Fruit fly (Drosophila melanogaster): Measurements from ENCODE around the gene Pmi.

Pmi gene

dm6 chr3L:5810633-5811341, 30.9 kb downstream of the Pmi start, which contains the start of the genes S6k and kri (continued):
- TF ChIP-seq ftz-f1 (GFP tag; optimal IDR thresholded peaks at IDR 0.05) (peak; percentile 87), Kr (GFP tag; optimal IDR thresholded peaks at IDR 0.05) (no peak), az2 (GFP tag; optimal IDR thresholded peaks at IDR 0.05) (no peak), CG30431 (GFP tag; optimal IDR thresholded peaks at IDR 0.05) (no peak), CG12155 (GFP tag; optimal IDR thresholded peaks at IDR 0.05) (no peak), CG8765 (GFP tag; IDR thresholded peaks at IDR 0.05) (peak; percentile 13; the same call in 1 of the 2 replicates), MESR4 (GFP tag; optimal IDR thresholded peaks at IDR 0.05) (peak; percentile 99), kni (GFP tag; optimal IDR thresholded peaks at IDR 0.05) (peak; percentile 24), CG10462 (GFP tag; optimal IDR thresholded peaks at IDR 0.05) (no peak), lmd (GFP tag; IDR thresholded peaks at IDR 0.05) (no peak), CG34422 (GFP tag; IDR thresholded peaks at IDR 0.05) (peak; percentile 38; the same call in 1 of the 3 replicates), pum (GFP tag; optimal IDR thresholded peaks at IDR 0.05) (no peak), CG2129 (GFP tag; IDR thresholded peaks at IDR 0.05; ENCODE audit: partially characterized antibody) (no peak), ara (GFP tag; IDR thresholded peaks at IDR 0.05) (no peak), gro (GFP tag; optimal IDR thresholded peaks at IDR 0.05) (peak; percentile 30), disco-r (GFP tag; optimal IDR thresholded peaks at IDR 0.05) (no peak), NfI (GFP tag; optimal IDR thresholded peaks at IDR 0.05) (no peak), CG6813 (GFP tag; optimal IDR thresholded peaks at IDR 0.05) (no peak), CG11723 (GFP tag; optimal IDR thresholded peaks at IDR 0.05) (no peak), zf30C (GFP tag; optimal IDR thresholded peaks at IDR 0.05) (no peak), CG13624 (GFP tag; optimal IDR thresholded peaks at IDR 0.05) (peak; percentile 32), Fer3 (tag; optimal IDR thresholded peaks at IDR 0.05) (no peak), ci (GFP tag; IDR thresholded peaks at IDR 0.05) (peak; percentile 56), CG34376 (GFP tag; optimal IDR thresholded peaks at IDR 0.05) (peak; percentile 52), Ptx1 (GFP tag; IDR thresholded peaks at IDR 0.05) (no peak), H2.0 (GFP tag; IDR thresholded peaks at IDR 0.05) (no peak), kay (GFP tag; optimal IDR thresholded peaks at IDR 0.05) (no peak), danr (GFP tag; IDR thresholded peaks at IDR 0.05) (no peak), ssp (GFP tag; IDR thresholded peaks at IDR 0.05) (no peak), ranshi (GFP tag; IDR thresholded peaks at IDR 0.05) (no peak), Jarid2 (GFP tag; optimal IDR thresholded peaks at IDR 0.05) (peak; percentile 40), CG17328 (GFP tag; IDR thresholded peaks at IDR 0.05) (no peak), Rfx (GFP tag; IDR thresholded peaks at IDR 0.05) (peak; percentile 31; the same call in 1 of the 2 replicates), jigr1 (GFP tag; IDR thresholded peaks at IDR 0.05) (no peak), CG13894 (tag; optimal IDR thresholded peaks at IDR 0.05) (peak; percentile 42), seq (GFP tag; IDR thresholded peaks at IDR 0.05) (no peak), ash1 (GFP tag; optimal IDR thresholded peaks at IDR 0.05) (no peak), Dad (GFP tag; optimal IDR thresholded peaks at IDR 0.05) (peak; percentile 45), Sry-δ (GFP tag; optimal IDR thresholded peaks at IDR 0.05) (peak; percentile 36), Myb (GFP tag; optimal IDR thresholded peaks at IDR 0.05) (peak; percentile 16), Doc3 (GFP tag; IDR thresholded peaks at IDR 0.05; ENCODE audit: partially characterized antibody) (no peak), CG2678 (tag; optimal IDR thresholded peaks at IDR 0.05) (no peak), CG31388 (GFP tag; optimal IDR thresholded peaks at IDR 0.05) (no peak), yki (optimal IDR thresholded peaks at IDR 0.05) (no peak), fd3F (GFP tag; optimal IDR thresholded peaks at IDR 0.05) (no peak), CG15073 (GFP tag; optimal IDR thresholded peaks at IDR 0.05) (no peak), CG16779 (GFP tag; IDR thresholded peaks at IDR 0.05) (no peak), vfl (GFP tag; optimal IDR thresholded peaks at IDR 0.05) (no peak), CG8359 (GFP tag; optimal IDR thresholded peaks at IDR 0.05; ENCODE audit: borderline replicate concordance) (no peak), CG8388 (GFP tag; optimal IDR thresholded peaks at IDR 0.05) (no peak), CG7271 (tag; optimal IDR thresholded peaks at IDR 0.05) (no peak)

All from whole organism, embryonic.